Worm (Caenorhabditis elegans) whole organism, L4/young adult: Measurements from ENCODE around the gene Y62F5A.12.

ENCODE experiments used
- dao-5 ChIP-seq: sonication (generic microtip); optimal IDR thresholded peaks from 2 replicates; lab custom pipeline; 2016; ENCODE audit warnings: missing genotype, missing genetic modification characterization, moderate library complexity, missing compliant biosample characterization
- him-1 ChIP-seq: sonication (generic microtip); optimal IDR thresholded peaks from 2 replicates; lab custom pipeline; 2016; ENCODE audit warnings: missing genotype, missing genetic modification reagents, missing genetic modification characterization, missing compliant biosample characterization

DNA sequence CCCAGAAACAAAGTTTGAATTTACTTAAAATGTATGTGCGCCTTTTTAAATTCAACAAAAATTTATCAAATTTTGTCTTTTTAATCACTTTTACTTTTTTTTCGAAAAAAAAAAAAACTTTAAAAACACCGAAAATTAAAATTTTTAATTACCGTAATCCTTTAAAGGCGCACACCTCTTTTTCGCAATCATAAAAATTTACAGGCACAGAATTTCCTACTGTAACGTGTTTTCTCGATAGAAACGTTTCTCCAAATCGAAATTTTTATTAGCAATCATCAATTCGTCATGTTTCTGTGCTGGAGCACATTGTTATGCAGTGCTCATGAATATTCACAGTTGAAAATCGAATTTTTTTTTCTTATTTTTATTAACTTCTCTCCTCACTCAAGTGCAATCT is 2.2 kb upstream of the Y62F5A.12 start:
- no peak for TF ChIP-seq him-1 (tag; lab: Kevin White, UChicago)
- TF ChIP-seq dao-5 (tag; lab: Kevin White, UChicago): no peak
